Worm (Caenorhabditis elegans): ENCODE measurements around the gene epc-1.

Gene epc-1

DNA sequence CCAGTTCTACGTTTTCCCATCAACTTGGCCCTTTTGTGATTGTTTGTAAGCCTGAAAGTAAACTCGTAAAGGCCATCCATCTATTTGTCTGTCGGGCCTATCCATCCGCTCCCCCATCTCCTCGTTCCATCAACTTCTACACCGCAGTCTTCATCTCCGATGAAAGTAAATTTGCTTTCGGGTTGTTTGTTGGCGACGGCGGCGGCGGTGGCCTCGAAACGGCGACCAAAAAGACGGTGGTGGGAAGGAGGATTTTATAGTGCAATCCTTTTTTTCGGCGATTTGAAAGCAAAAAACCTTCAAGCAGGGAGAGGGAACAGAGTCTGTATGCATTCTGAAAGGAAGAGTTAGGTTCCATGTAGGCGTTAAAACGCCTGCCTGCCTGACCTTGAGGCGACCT, 5.8 kb upstream of the epc-1 start:
- TF ChIP-seq sma-9 (GFP tag; optimal IDR thresholded peaks at IDR 0.05) = peak; percentile 12
- no peak for TF ChIP-seq sma-9 (tag; optimal IDR thresholded peaks at IDR 0.05)
- TF ChIP-seq ama-1 (optimal IDR thresholded peaks at IDR 0.05) = no peak

DNA sequence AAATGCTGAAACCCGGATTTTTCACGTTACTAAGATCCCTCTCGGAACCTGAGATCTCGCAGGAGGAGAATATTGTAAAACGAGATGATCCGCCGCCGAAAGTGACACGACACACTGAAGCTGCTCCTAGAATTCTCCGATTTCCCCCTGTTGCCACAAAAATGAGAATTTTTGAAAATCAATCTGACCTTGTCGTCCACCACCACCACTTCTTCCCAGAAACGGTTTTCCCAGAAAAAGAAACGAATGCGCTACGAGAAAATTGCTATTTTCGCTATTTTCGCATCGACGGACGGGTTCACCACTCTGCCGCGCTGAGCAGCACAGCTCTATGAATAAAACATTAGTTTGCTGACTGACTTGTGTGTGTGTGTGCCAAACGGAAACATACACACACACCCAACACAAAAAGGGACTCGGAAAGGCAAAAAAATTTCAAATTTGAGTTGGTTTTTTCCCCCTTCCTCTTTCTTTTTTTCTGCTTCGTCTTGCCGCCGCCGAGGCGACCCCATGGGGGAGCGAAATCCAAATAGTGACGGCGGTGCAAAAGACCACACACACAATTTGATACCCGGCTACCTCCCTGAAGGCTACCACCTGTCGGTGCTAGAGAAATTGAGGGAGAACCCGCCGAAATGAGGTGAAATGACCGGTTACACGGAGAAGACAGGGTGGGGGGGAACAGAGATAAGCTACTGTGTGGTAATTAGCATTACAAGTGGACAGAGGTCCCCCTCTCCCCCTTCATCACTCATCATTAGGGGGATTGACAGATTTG, 4.9 kb upstream of the epc-1 start:
- TF ChIP-seq peb-1 (tag; optimal IDR thresholded peaks at IDR 0.05) (no peak), ceh-16 (tag; optimal IDR thresholded peaks at IDR 0.05) (peak; percentile 48), mbf-1 (tag; optimal IDR thresholded peaks at IDR 0.05) (no peak), mdl-1 (tag; optimal IDR thresholded peaks at IDR 0.05) (no peak), nhr-77 (tag; optimal IDR thresholded peaks at IDR 0.05) (no peak), sma-3 (GFP tag; optimal IDR thresholded peaks at IDR 0.05) (no peak), lin-39 (tag; optimal IDR thresholded peaks at IDR 0.05) (no peak), nhr-12 (tag; optimal IDR thresholded peaks at IDR 0.05) (no peak), blmp-1 (tag; optimal IDR thresholded peaks at IDR 0.05; ENCODE audit: insufficient read depth) (no peak), nhr-11 (tag; optimal IDR thresholded peaks at IDR 0.05) (no peak), egl-27 (tag; optimal IDR thresholded peaks at IDR 0.05) (no peak), ztf-11 (tag; optimal IDR thresholded peaks at IDR 0.05) (no peak), crh-2 (tag; optimal IDR thresholded peaks at IDR 0.05) (no peak), ztf-4 (tag; optimal IDR thresholded peaks at IDR 0.05) (no peak), skn-1 (tag; optimal IDR thresholded peaks at IDR 0.05) (no peak), nhr-10 (tag; optimal IDR thresholded peaks at IDR 0.05) (no peak), unc-39 (tag; optimal IDR thresholded peaks at IDR 0.05) (no peak), F13H6.1 (tag; optimal IDR thresholded peaks at IDR 0.05) (peak; percentile 69), zag-1 (tag; optimal IDR thresholded peaks at IDR 0.05) (peak; percentile 28), lin-13 (GFP tag; optimal IDR thresholded peaks at IDR 0.05) (no peak), nhr-25 (tag; optimal IDR thresholded peaks at IDR 0.05) (no peak), lin-11 (tag; optimal IDR thresholded peaks at IDR 0.05) (no peak), nhr-23 (tag; optimal IDR thresholded peaks at IDR 0.05) (no peak), unc-55 (GFP tag; optimal IDR thresholded peaks at IDR 0.05) (peak; percentile 37), fos-1 (tag; optimal IDR thresholded peaks at IDR 0.05) (no peak), ceh-82 (tag; optimal IDR thresholded peaks at IDR 0.05) (no peak), C34F6.9 (tag; optimal IDR thresholded peaks at IDR 0.05) (no peak), nhr-129 (tag; optimal IDR thresholded peaks at IDR 0.05) (no peak), sem-4 (tag; optimal IDR thresholded peaks at IDR 0.05) (no peak), mab-5 (tag; optimal IDR thresholded peaks at IDR 0.05) (no peak), aly-2 (tag; optimal IDR thresholded peaks at IDR 0.05) (no peak), unc-62 (GFP tag; optimal IDR thresholded peaks at IDR 0.05) (no peak), ama-1 (optimal IDR thresholded peaks at IDR 0.05) (peak; percentile 43), dmd-4 (tag; optimal IDR thresholded peaks at IDR 0.05) (no peak), elt-3 (tag; optimal IDR thresholded peaks at IDR 0.05) (no peak), ZK546.5 (tag; optimal IDR thresholded peaks at IDR 0.05) (no peak), sma-9 (GFP tag; optimal IDR thresholded peaks at IDR 0.05) (peak; percentile 59), sma-9 (tag; optimal IDR thresholded peaks at IDR 0.05) (no peak)

DNA sequence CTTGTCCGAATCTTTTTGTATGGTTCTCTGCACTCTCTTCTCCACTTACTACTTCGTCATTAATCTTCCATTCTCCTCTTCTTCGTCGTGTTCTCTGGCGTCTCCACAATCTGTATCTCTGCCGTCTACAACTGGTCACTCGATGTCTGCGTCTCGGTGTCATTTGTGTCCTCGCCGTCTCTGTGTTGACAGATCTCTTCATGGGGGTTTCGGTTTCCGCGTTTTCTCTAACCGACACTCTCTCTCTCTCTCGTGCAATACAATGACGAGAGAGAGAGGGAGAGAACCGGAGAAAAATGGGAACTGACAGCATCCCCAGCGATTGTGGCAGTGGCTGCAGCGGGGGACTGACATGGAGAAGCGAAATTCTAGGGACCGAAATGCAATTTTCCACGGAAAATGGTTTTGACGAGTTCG, 4.1 kb upstream of the epc-1 start:
- peak; percentile 98 for TF ChIP-seq nhr-129 (tag; optimal IDR thresholded peaks at IDR 0.05)
- peak; percentile 100 for TF ChIP-seq egl-27 (tag; optimal IDR thresholded peaks at IDR 0.05)
- no peak for TF ChIP-seq mbf-1 (tag; optimal IDR thresholded peaks at IDR 0.05)
- peak; percentile 84 for TF ChIP-seq snpc-4 (tag; optimal IDR thresholded peaks at IDR 0.05)
- TF ChIP-seq lin-11 (tag; optimal IDR thresholded peaks at IDR 0.05) = peak; percentile 97
- TF ChIP-seq C34F6.9 (tag; optimal IDR thresholded peaks at IDR 0.05) = peak; percentile 100
- no peak for TF ChIP-seq nhr-11 (tag; optimal IDR thresholded peaks at IDR 0.05)
- peak; percentile 98 for TF ChIP-seq mab-5 (tag; optimal IDR thresholded peaks at IDR 0.05)
- TF ChIP-seq ceh-16 (tag; optimal IDR thresholded peaks at IDR 0.05) = peak; percentile 98
- TF ChIP-seq zag-1 (tag; optimal IDR thresholded peaks at IDR 0.05) = peak; percentile 98
- TF ChIP-seq nhr-237 (tag; optimal IDR thresholded peaks at IDR 0.05) = peak; percentile 90
- peak; percentile 92 for TF ChIP-seq gmeb-1 (tag; optimal IDR thresholded peaks at IDR 0.05)
- peak; percentile 73 for TF ChIP-seq peb-1 (tag; optimal IDR thresholded peaks at IDR 0.05)
- peak; percentile 99 for TF ChIP-seq nhr-21 (tag; optimal IDR thresholded peaks at IDR 0.05)
- TF ChIP-seq alr-1 (tag; optimal IDR thresholded peaks at IDR 0.05) = peak; percentile 78
- TF ChIP-seq skn-1 (tag; optimal IDR thresholded peaks at IDR 0.05) = peak; percentile 72
- no peak for TF ChIP-seq elt-3 (tag; optimal IDR thresholded peaks at IDR 0.05)
- peak; percentile 98 for TF ChIP-seq lin-13 (GFP tag; optimal IDR thresholded peaks at IDR 0.05)
- peak; percentile 76 for TF ChIP-seq nhr-10 (tag; optimal IDR thresholded peaks at IDR 0.05)
- peak; percentile 100 for TF ChIP-seq sem-4 (tag; optimal IDR thresholded peaks at IDR 0.05)
- TF ChIP-seq unc-39 (tag; optimal IDR thresholded peaks at IDR 0.05) = peak; percentile 38
- peak; percentile 100 for TF ChIP-seq sma-9 (GFP tag; optimal IDR thresholded peaks at IDR 0.05)
- TF ChIP-seq sma-9 (tag; optimal IDR thresholded peaks at IDR 0.05) = peak; percentile 99
- peak; percentile 89 for TF ChIP-seq ceh-82 (tag; optimal IDR thresholded peaks at IDR 0.05)
- peak; percentile 100 for TF ChIP-seq unc-62 (GFP tag; optimal IDR thresholded peaks at IDR 0.05)
- TF ChIP-seq dmd-4 (tag; optimal IDR thresholded peaks at IDR 0.05) = no peak
- TF ChIP-seq sma-3 (GFP tag; optimal IDR thresholded peaks at IDR 0.05) = peak; percentile 99
- TF ChIP-seq ztf-4 (tag; optimal IDR thresholded peaks at IDR 0.05) = peak; percentile 99
- peak; percentile 98 for TF ChIP-seq nhr-6 (tag; optimal IDR thresholded peaks at IDR 0.05)
- peak; percentile 87 for TF ChIP-seq ama-1 (optimal IDR thresholded peaks at IDR 0.05)
- peak; percentile 16 for TF ChIP-seq R02D3.7 (tag; optimal IDR thresholded peaks at IDR 0.05)
- peak; percentile 99 for TF ChIP-seq crh-2 (tag; optimal IDR thresholded peaks at IDR 0.05)
- peak; percentile 76 for TF ChIP-seq elt-1 (tag; optimal IDR thresholded peaks at IDR 0.05)
- TF ChIP-seq nhr-77 (tag; optimal IDR thresholded peaks at IDR 0.05) = peak; percentile 79
- peak; percentile 99 for TF ChIP-seq fos-1 (tag; optimal IDR thresholded peaks at IDR 0.05)
- peak; percentile 96 for TF ChIP-seq blmp-1 (tag; optimal IDR thresholded peaks at IDR 0.05; ENCODE audit: insufficient read depth)

Measured in whole organism, L2 larva.